Worm (Caenorhabditis elegans) whole organism, early embryonic: Measurements from ENCODE around the gene cyp-33B1.

Experiments
- F13C5.2 ChIP-seq: sonication (generic microtip); optimal IDR thresholded peaks from 2 replicates; lab custom pipeline; 2017; ENCODE audit warnings: mild to moderate bottlenecking, missing genetic modification characterization, inconsistent platforms, missing compliant biosample characterization
- aly-1 ChIP-seq: sonication (generic microtip); optimal IDR thresholded peaks from 2 replicates; lab custom pipeline; 2016; ENCODE audit warnings: missing genetic modification characterization, missing compliant biosample characterization
- ama-1 ChIP-seq: fragments of 150-350 bp; optimal IDR thresholded peaks from 2 replicates; lab custom pipeline; 2014
- ceh-13 ChIP-seq: fragments of 200-800 bp; sonication (Bioruptor generic); optimal IDR thresholded peaks from 2 replicates; lab custom pipeline; 2018; ENCODE audit warnings: mild to moderate bottlenecking, missing genetic modification characterization, missing compliant biosample characterization
- ceh-36 ChIP-seq: sonication (generic microtip); optimal IDR thresholded peaks from 2 replicates; lab custom pipeline; 2016; ENCODE audit warnings: missing genetic modification characterization, inconsistent platforms, missing compliant biosample characterization
- ets-7 ChIP-seq: sonication (generic microtip); optimal IDR thresholded peaks from 2 replicates; lab custom pipeline; 2016; ENCODE audit warnings: missing genotype, missing genetic modification characterization, missing compliant biosample characterization
- flt-1 ChIP-seq: fragments of 200-800 bp; sonication (Bioruptor generic); IDR thresholded peaks from 2 replicates; pipeline ENCODE4 v1.3.6; 2022; ENCODE audit warnings: missing genetic modification characterization, missing compliant biosample characterization
- hmbx-1 ChIP-seq: sonication (generic microtip); optimal IDR thresholded peaks from 2 replicates; lab custom pipeline; 2016; ENCODE audit warnings: mild to moderate bottlenecking, missing genetic modification characterization, missing compliant biosample characterization
- hmg-4 ChIP-seq: fragments of 200-800 bp; sonication (Bioruptor generic); optimal IDR thresholded peaks from 2 replicates; lab custom pipeline; 2018; ENCODE audit warnings: mild to moderate bottlenecking, missing genetic modification characterization, missing compliant biosample characterization
- hnd-1 ChIP-seq: sonication (generic microtip); optimal IDR thresholded peaks from 2 replicates; lab custom pipeline; 2016; ENCODE audit warnings: missing genetic modification characterization, missing compliant biosample characterization
- pes-1 ChIP-seq: fragments of 200-800 bp; sonication (Bioruptor generic); IDR thresholded peaks from 2 replicates; pipeline ENCODE4 v1.3.6; 2022; ENCODE audit warnings: missing genetic modification reagents, missing genetic modification characterization, missing compliant biosample characterization
- scrt-1 ChIP-seq: fragments of 200-800 bp; sonication (Bioruptor generic); IDR thresholded peaks from 2 replicates; pipeline ENCODE4 v1.3.6; 2022; ENCODE audit warnings: missing genetic modification characterization, missing compliant biosample characterization
- sea-1 ChIP-seq: fragments of 200-800 bp; sonication (Bioruptor generic); conservative IDR thresholded peaks from 2 replicates; pipeline ENCODE4 v1.3.6; 2022; ENCODE audit warnings: missing genetic modification characterization, missing compliant biosample characterization
- tbx-11 ChIP-seq: fragments of 200-800 bp; sonication (Bioruptor generic); IDR thresholded peaks from 2 replicates; pipeline ENCODE4 v1.3.6; 2022; ENCODE audit warnings: missing genetic modification characterization, missing compliant biosample characterization
- tra-4 ChIP-seq: sonication (generic microtip); optimal IDR thresholded peaks from 2 replicates; lab custom pipeline; 2017; ENCODE audit warnings: missing genetic modification characterization, missing compliant biosample characterization

cyp-33B1 gene

ce11 chrV:9086650-9087049 is 45.5 kb downstream of the cyp-33B1 start:
- 0 out of 2 replicates have a peak, but pooled peaks have one; percentile 47 for TF ChIP-seq pes-1
- 0 out of 2 replicates have a peak, but pooled peaks have one; percentile 60 for TF ChIP-seq sea-1 (GFP tag; lab: Robert Waterston, UW)

DNA sequence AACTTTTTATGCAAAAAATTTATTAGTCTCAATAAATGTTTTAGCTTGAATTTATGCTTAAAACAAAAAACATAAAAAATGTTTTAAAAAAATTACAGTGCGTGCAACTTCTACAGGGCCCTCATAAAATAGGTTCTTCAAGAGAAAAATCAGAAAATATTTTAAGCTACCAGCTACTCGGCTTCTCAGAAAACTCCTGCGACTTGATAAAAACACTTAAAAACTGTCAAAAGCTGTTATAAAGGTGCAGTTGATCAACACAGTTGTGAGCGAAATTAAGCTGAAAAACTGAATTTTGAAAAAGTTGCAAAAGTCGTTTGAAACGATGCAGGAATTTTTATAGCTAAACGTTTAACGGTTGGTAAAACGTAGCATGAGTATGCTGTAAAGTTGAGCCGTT is 47.6 kb downstream of the cyp-33B1 start:
- TF ChIP-seq ceh-36 (tag; lab: Kevin White, UChicago) (no peak), tbx-11 (GFP tag; lab: Robert Waterston, UW) (peak; percentile 27; the same call in 1 of the 2 replicates), ets-7 (no peak), hmg-4 (no peak), aly-1 (tag; lab: Kevin White, UChicago) (no peak), sea-1 (GFP tag; lab: Robert Waterston, UW) (peak; percentile 95), scrt-1 (no peak), tra-4 (tag; lab: Kevin White, UChicago) (no peak), F13C5.2 (no peak), ama-1 (lab: Kevin White, UChicago) (peak; percentile 94), hnd-1 (tag; lab: Kevin White, UChicago) (peak; percentile 54), ceh-13 (GFP tag; lab: Kevin White, UChicago) (no peak), hmbx-1 (no peak), pes-1 (0 out of 2 replicates have a peak, but pooled peaks have one; percentile 39)

DNA sequence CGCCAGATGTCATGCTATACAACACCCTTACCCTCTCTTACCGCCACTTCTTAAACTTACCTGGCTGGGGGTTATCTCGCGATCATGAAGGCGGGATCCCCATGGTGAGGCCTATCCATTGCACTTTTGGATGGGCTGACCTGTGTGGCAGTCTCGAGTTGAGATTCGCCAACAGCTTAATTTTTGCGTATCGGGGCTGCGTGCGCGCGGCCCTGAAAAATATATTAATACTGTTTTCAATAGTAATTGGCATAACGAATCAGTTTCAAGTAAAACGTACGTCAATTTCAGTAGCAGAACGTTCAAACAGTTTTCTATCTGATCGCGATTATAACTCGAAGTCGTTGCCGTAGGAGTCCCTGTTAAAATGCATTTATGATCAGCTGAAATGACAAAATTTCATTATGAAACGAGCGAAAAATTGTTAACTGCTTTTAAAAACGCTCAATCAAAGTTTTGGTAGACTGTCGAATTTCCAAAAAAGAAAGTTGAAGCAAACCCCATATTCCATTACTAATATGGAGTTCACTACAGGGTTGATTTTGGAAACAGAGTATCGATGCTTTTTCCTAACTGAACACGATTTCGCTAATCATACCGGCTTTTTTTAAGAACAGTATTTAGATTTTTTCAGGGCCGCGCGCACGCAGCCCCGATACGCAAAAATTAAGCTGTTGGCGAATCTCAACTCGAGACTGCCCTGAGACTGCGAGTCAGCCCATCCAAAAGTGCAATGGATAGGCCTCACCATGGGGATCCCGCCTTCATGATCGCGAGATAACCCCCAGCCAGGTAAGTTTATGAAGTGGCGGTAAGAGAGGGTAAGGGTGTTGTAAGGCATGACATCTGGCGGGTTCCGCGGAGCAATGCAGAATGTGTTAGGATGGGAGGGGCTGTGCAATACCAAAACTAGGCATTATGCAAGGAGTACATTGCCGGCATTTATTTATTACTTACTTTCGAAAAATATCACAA is 50.0 kb downstream of the cyp-33B1 start:
- TF ChIP-seq sea-1 (GFP tag; lab: Robert Waterston, UW), result 0 out of 2 replicates have a peak, but pooled peaks have one; percentile 20
- peak; percentile 0 for TF ChIP-seq hmg-4
- TF ChIP-seq scrt-1, result peak; percentile 60; the same call in 1 of the 2 replicates

ce11 chrV:9092209-9092608 is 51.1 kb downstream of the cyp-33B1 start, which contains the start of gene T27E4.1:
TSS of gene T27E4.1 (plus strand) at chrV:9092345.
- TF ChIP-seq ceh-36 (tag; lab: Kevin White, UChicago) (no peak), flt-1 (GFP tag; lab: Robert Waterston, UW) (no peak), hmbx-1 (no peak), ets-7 (no peak), tbx-11 (GFP tag; lab: Robert Waterston, UW) (no peak), hnd-1 (tag; lab: Kevin White, UChicago) (no peak), sea-1 (GFP tag; lab: Robert Waterston, UW) (no peak), tra-4 (tag; lab: Kevin White, UChicago) (no peak), scrt-1 (no peak), ama-1 (lab: Kevin White, UChicago) (no peak), pes-1 (no peak), ceh-13 (GFP tag; lab: Kevin White, UChicago) (no peak), hmg-4 (no peak), F13C5.2 (no peak)
